Fruit fly (Drosophila melanogaster): ENCODE measurements around the gene bowl.
A peak's percentile ranks its signal among the peaks of the same experiment; 100 is the strongest.

Gene bowl

dm6 chr2L:3832249-3832675 is 60.8 kb downstream of the bowl start (continued):
- TF ChIP-seq MESR4 (GFP tag; optimal IDR thresholded peaks at IDR 0.05) (peak; percentile 61), hbn (GFP tag; IDR thresholded peaks at IDR 0.05; ENCODE audit: partially characterized antibody) (no peak), CG2678 (tag; optimal IDR thresholded peaks at IDR 0.05) (peak; percentile 95), jumu (GFP tag; optimal IDR thresholded peaks at IDR 0.05) (peak; percentile 97), CG16813 (GFP tag; IDR thresholded peaks at IDR 0.05; ENCODE audit: partially characterized antibody) (0 out of 3 replicates have a peak, but pooled peaks have one; percentile 34), CG17385 (GFP tag; optimal IDR thresholded peaks at IDR 0.05) (peak; percentile 90), sug (tag; optimal IDR thresholded peaks at IDR 0.05) (peak; percentile 76), lmd (GFP tag; IDR thresholded peaks at IDR 0.05) (peak; percentile 95), CG17186 (GFP tag; optimal IDR thresholded peaks at IDR 0.05) (peak; percentile 95), Trl (optimal IDR thresholded peaks at IDR 0.05) (no peak), Trl (GFP tag; optimal IDR thresholded peaks at IDR 0.05) (peak; percentile 97), btn (GFP tag; optimal IDR thresholded peaks at IDR 0.05) (peak; percentile 97), prd (optimal IDR thresholded peaks at IDR 0.05) (no peak), prd (GFP tag; IDR thresholded peaks at IDR 0.05) (peak; percentile 98), CG6683 (GFP tag; optimal IDR thresholded peaks at IDR 0.05) (peak; percentile 82), croc (GFP tag; conservative IDR thresholded peaks at IDR 0.05) (peak; percentile 98), Max (GFP tag; optimal IDR thresholded peaks at IDR 0.05) (peak; percentile 95), CG13894 (tag; optimal IDR thresholded peaks at IDR 0.05) (peak; percentile 40), ind (GFP tag; optimal IDR thresholded peaks at IDR 0.05) (peak; percentile 94), MBD-R2 (GFP tag; IDR thresholded peaks at IDR 0.05) (peak; percentile 76), Hr39 (optimal IDR thresholded peaks at IDR 0.05) (no peak), tx (GFP tag; optimal IDR thresholded peaks at IDR 0.05) (peak; percentile 92), CG4282 (GFP tag; optimal IDR thresholded peaks at IDR 0.05) (peak; percentile 72), Gsc (GFP tag; IDR thresholded peaks at IDR 0.05) (peak; percentile 91), PHDP (tag; optimal IDR thresholded peaks at IDR 0.05) (peak; percentile 94), CG11247 (GFP tag; IDR thresholded peaks at IDR 0.05) (peak; percentile 95), gt (GFP tag; IDR thresholded peaks at IDR 0.05) (peak; percentile 93), h (optimal IDR thresholded peaks at IDR 0.05) (no peak), br (optimal IDR thresholded peaks at IDR 0.05) (no peak), mirr (GFP tag; optimal IDR thresholded peaks at IDR 0.05) (peak; percentile 74), CrebB (tag; optimal IDR thresholded peaks at IDR 0.05) (peak; percentile 94), sim (GFP tag; IDR thresholded peaks at IDR 0.05) (peak; percentile 97), CG2712 (tag; optimal IDR thresholded peaks at IDR 0.05) (peak; percentile 98), org-1 (GFP tag; optimal IDR thresholded peaks at IDR 0.05) (peak; percentile 96), CG5245 (GFP tag; optimal IDR thresholded peaks at IDR 0.05) (peak; percentile 99), Xrp1 (GFP tag; IDR thresholded peaks at IDR 0.05) (peak; percentile 99), CG8924 (tag; optimal IDR thresholded peaks at IDR 0.05) (peak; percentile 96), Spps (tag; optimal IDR thresholded peaks at IDR 0.05) (peak; percentile 97), dati (GFP tag; IDR thresholded peaks at IDR 0.05) (peak; percentile 94), E2f1 (GFP tag; IDR thresholded peaks at IDR 0.05) (peak; percentile 95), chn (GFP tag; optimal IDR thresholded peaks at IDR 0.05) (peak; percentile 98), sens (GFP tag) (peak; percentile 100), jigr1 (GFP tag; IDR thresholded peaks at IDR 0.05) (peak; percentile 86; the same call in 2 of the 3 replicates), CG12104 (GFP tag; optimal IDR thresholded peaks at IDR 0.05) (peak; percentile 91), CG18476 (GFP tag; optimal IDR thresholded peaks at IDR 0.05) (peak; percentile 93), CG10959 (GFP tag; IDR thresholded peaks at IDR 0.05) (peak; percentile 98), lilli (GFP tag; optimal IDR thresholded peaks at IDR 0.05) (peak; percentile 94), repo (GFP tag; optimal IDR thresholded peaks at IDR 0.05) (peak; percentile 95), sens-2 (GFP tag; IDR thresholded peaks at IDR 0.05) (peak; percentile 93), E2f2 (GFP tag; IDR thresholded peaks at IDR 0.05) (peak; percentile 76), fd102C (GFP tag; optimal IDR thresholded peaks at IDR 0.05) (peak; percentile 97), nom (GFP tag; optimal IDR thresholded peaks at IDR 0.05) (no peak), Dad (GFP tag; optimal IDR thresholded peaks at IDR 0.05) (peak; percentile 96), CG9817 (tag; optimal IDR thresholded peaks at IDR 0.05) (peak; percentile 92)

All from whole organism, embryonic.